Fruit fly (Drosophila melanogaster) whole organism, adult: ENCODE measurements around the gene CG5079.
A peak's percentile ranks its signal among the peaks of the same experiment; 100 is the strongest.

ENCODE experiments used
- CG11617 ChIP-seq: fragments of 200-800 bp; sonication (Bioruptor generic); optimal IDR thresholded peaks from 2 replicates; lab custom pipeline; 2017; ENCODE audit warnings: mild to moderate bottlenecking, missing biosample characterization, missing genetic modification reagents, missing genetic modification characterization
- CG12768 ChIP-seq: fragments of 200-800 bp; sonication (Bioruptor generic); optimal IDR thresholded peaks from 2 replicates; lab custom pipeline; 2017; ENCODE audit warnings: missing biosample characterization, missing genetic modification characterization, mild to moderate bottlenecking, moderate library complexity, missing genetic modification reagents
- CG7101 ChIP-seq: fragments of 200-800 bp; sonication (Bioruptor generic); optimal IDR thresholded peaks from 2 replicates; lab custom pipeline; 2018; ENCODE audit warnings: missing biosample characterization, mild to moderate bottlenecking, missing genetic modification characterization, moderate library complexity
- Crg-1 ChIP-seq: fragments of 200-800 bp; sonication (Bioruptor generic); optimal IDR thresholded peaks from 2 replicates; lab custom pipeline; 2016; ENCODE audit warnings: missing biosample characterization, missing genetic modification characterization
- Hr96 ChIP-seq: fragments of 200-800 bp; sonication (Bioruptor generic); optimal IDR thresholded peaks from 2 replicates; lab custom pipeline; 2016; ENCODE audit warnings: missing biosample characterization, missing genetic modification characterization
- Mnt ChIP-seq: fragments of 200-800 bp; sonication (Bioruptor generic); optimal IDR thresholded peaks from 2 replicates; lab custom pipeline; 2016; ENCODE audit warnings: missing biosample characterization, mild to moderate bottlenecking, missing genetic modification characterization
- cic ChIP-seq: fragments of 200-800 bp; sonication (Bioruptor generic); optimal IDR thresholded peaks from 2 replicates; lab custom pipeline; 2017; ENCODE audit warnings: missing biosample characterization, mild to moderate bottlenecking, missing genetic modification characterization, moderate library complexity
- cnc ChIP-seq, 2 experiments: fragments of >200 bp; optimal IDR thresholded peaks; 2 replicates each; lab custom pipeline; 2017
- kay ChIP-seq: fragments of 200-800 bp; sonication (Bioruptor generic); peaks from one replicate; lab custom pipeline; 2016; ENCODE audit warnings: missing biosample characterization, missing genetic modification characterization, borderline replicate concordance
- ovo ChIP-seq: fragments of 200-800 bp; sonication (Bioruptor generic); optimal IDR thresholded peaks from 2 replicates; lab custom pipeline; 2016; ENCODE audit warnings: missing biosample characterization, missing genetic modification characterization
- pad ChIP-seq: fragments of 200-800 bp; sonication (Bioruptor generic); optimal IDR thresholded peaks from 3 replicates; lab custom pipeline; 2017; ENCODE audit warnings: missing biosample characterization, missing genetic modification characterization, mild to moderate bottlenecking, moderate library complexity, missing genetic modification reagents
- toe ChIP-seq: fragments of 200-800 bp; sonication (Bioruptor generic); optimal IDR thresholded peaks from 2 replicates; lab custom pipeline; 2016; ENCODE audit warnings: missing biosample characterization, missing genetic modification characterization

dm6 chr3R:25626625-25627275 is 13.3 kb downstream of the CG5079 start, which contains the start of gene Ssadh:
- no peak for TF ChIP-seq kay (GFP tag; lab: Kevin White, UChicago)
- peak; percentile 10 for TF ChIP-seq Mnt (GFP tag; lab: Kevin White, UChicago)
- no peak for TF ChIP-seq cnc (optimal IDR thresholded peaks at IDR 0.05; lab: Kevin White, UChicago)
- no peak for TF ChIP-seq pad
- TF ChIP-seq CG12768 (GFP tag; lab: Kevin White, UChicago) = no peak
- no peak for TF ChIP-seq Crg-1 (GFP tag; lab: Kevin White, UChicago)
- TF ChIP-seq ovo (GFP tag; lab: Kevin White, UChicago) = no peak
- TF ChIP-seq cic (GFP tag; lab: Kevin White, UChicago) = peak; percentile 43
- TF ChIP-seq Hr96 (GFP tag; lab: Kevin White, UChicago) = no peak
- TF ChIP-seq toe (GFP tag; lab: Kevin White, UChicago) = peak; percentile 43
- TF ChIP-seq CG11617 (GFP tag; lab: Kevin White, UChicago) = no peak
- TF ChIP-seq CG7101 (tag; lab: Kevin White, UChicago) = no peak
